Fruit fly (Drosophila melanogaster): Measurements from ENCODE around the gene Axud1.

Axud1 gene

dm6 chr2L:2363626-2364147 lies 1.5 kb upstream of the Axud1 start:
- TF ChIP-seq Dll (GFP tag; IDR thresholded peaks at IDR 0.05; ENCODE audit: partially characterized antibody) (no peak), corto (GFP tag; optimal IDR thresholded peaks at IDR 0.05) (peak; percentile 94), rib (GFP tag; IDR thresholded peaks at IDR 0.05) (no peak), CG13296 (GFP tag; optimal IDR thresholded peaks at IDR 0.05) (peak; percentile 92), Hr78 (GFP tag; optimal IDR thresholded peaks at IDR 0.05) (peak in 1 of 2 experiments; percentile 70), NK7.1 (GFP tag; optimal IDR thresholded peaks at IDR 0.05) (peak; percentile 61), E2f2 (GFP tag; IDR thresholded peaks at IDR 0.05) (peak; percentile 61), ERR (GFP tag; optimal IDR thresholded peaks at IDR 0.05) (no peak), ken (GFP tag; IDR thresholded peaks at IDR 0.05) (peak; percentile 78; the same call in 1 of the 3 replicates), fd3F (GFP tag; optimal IDR thresholded peaks at IDR 0.05) (peak; percentile 89), CHES-1-like (GFP tag; optimal IDR thresholded peaks at IDR 0.05) (peak; percentile 45), CG2199 (GFP tag; IDR thresholded peaks at IDR 0.05) (peak; percentile 85), CG9876 (GFP tag; optimal IDR thresholded peaks at IDR 0.05) (peak; percentile 34), Dek (tag; optimal IDR thresholded peaks at IDR 0.05) (peak; percentile 86), CG18011 (GFP tag; optimal IDR thresholded peaks at IDR 0.05) (peak; percentile 47), dati (GFP tag; IDR thresholded peaks at IDR 0.05) (peak; percentile 53; the same call in 1 of the 2 replicates), CG31224 (GFP tag; IDR thresholded peaks at IDR 0.05) (peak; percentile 74), Dbx (GFP tag; IDR thresholded peaks at IDR 0.05) (peak; percentile 85), zfh2 (GFP tag; optimal IDR thresholded peaks at IDR 0.05) (peak; percentile 16), emc (GFP tag; optimal IDR thresholded peaks at IDR 0.05) (no peak), stc (GFP tag; IDR thresholded peaks at IDR 0.05) (peak; percentile 87), bigmax (GFP tag; optimal IDR thresholded peaks at IDR 0.05) (peak; percentile 16), CG9727 (GFP tag; optimal IDR thresholded peaks at IDR 0.05) (peak; percentile 90), Usf (GFP tag; optimal IDR thresholded peaks at IDR 0.05) (peak; percentile 58), CG17612 (GFP tag; IDR thresholded peaks at IDR 0.05) (no peak), toy (GFP tag; IDR thresholded peaks at IDR 0.05) (peak; percentile 69; the same call in 1 of the 2 replicates), ttk (GFP tag; IDR thresholded peaks at IDR 0.05) (peak; percentile 47; the same call in 1 of the 2 replicates), CG31388 (GFP tag; optimal IDR thresholded peaks at IDR 0.05) (peak; percentile 26), CG9609 (GFP tag; optimal IDR thresholded peaks at IDR 0.05) (peak; percentile 6), CG13775 (GFP tag; optimal IDR thresholded peaks at IDR 0.05) (peak; percentile 85), CG8924 (tag; optimal IDR thresholded peaks at IDR 0.05) (peak; percentile 91), cad (GFP tag; optimal IDR thresholded peaks at IDR 0.05) (no peak), CG9932 (GFP tag; IDR thresholded peaks at IDR 0.05) (peak; percentile 82), ab (GFP tag; optimal IDR thresholded peaks at IDR 0.05) (no peak), chif (GFP tag; optimal IDR thresholded peaks at IDR 0.05) (peak in 1 of 2 experiments; percentile 55), dmrt11E (tag; optimal IDR thresholded peaks at IDR 0.05) (peak; percentile 89), crol (GFP tag; IDR thresholded peaks at IDR 0.05) (0 out of 2 replicates have a peak, but pooled peaks have one; percentile 24), ham (GFP tag; IDR thresholded peaks at IDR 0.05) (no peak), CG18619 (GFP tag; optimal IDR thresholded peaks at IDR 0.05) (peak; percentile 85), Ptx1 (GFP tag; IDR thresholded peaks at IDR 0.05) (peak; percentile 80), Asciz (GFP tag; optimal IDR thresholded peaks at IDR 0.05) (peak; percentile 94), CG17568 (GFP tag; optimal IDR thresholded peaks at IDR 0.05) (peak; percentile 94), CG10543 (GFP tag; optimal IDR thresholded peaks at IDR 0.05) (peak; percentile 86), wor (GFP tag; IDR thresholded peaks at IDR 0.05) (peak; percentile 72), CG7928 (GFP tag; optimal IDR thresholded peaks at IDR 0.05) (peak; percentile 42), Hr39 (optimal IDR thresholded peaks at IDR 0.05) (no peak), chinmo (GFP tag; IDR thresholded peaks at IDR 0.05; ENCODE audit: partially characterized antibody) (no peak), CG30431 (GFP tag; optimal IDR thresholded peaks at IDR 0.05) (peak; percentile 76), ac (GFP tag; optimal IDR thresholded peaks at IDR 0.05) (peak; percentile 67), gro (GFP tag; optimal IDR thresholded peaks at IDR 0.05) (no peak), Fer2 (tag; optimal IDR thresholded peaks at IDR 0.05) (peak; percentile 84)

Data from whole organism, embryonic.